Worm (Caenorhabditis elegans) whole organism, L3 larva: ENCODE measurements around the gene F26D2.13.

Experiments used
- fos-1 ChIP-seq: fragments of 150-350 bp; optimal IDR thresholded peaks from 2 replicates; lab custom pipeline; 2014; ENCODE audit warnings: missing biosample characterization, missing genetic modification characterization
- nhr-11 ChIP-seq: fragments of 150-350 bp; optimal IDR thresholded peaks from 2 replicates; lab custom pipeline; 2014; ENCODE audit warnings: missing biosample characterization, missing genetic modification characterization
- nhr-12 ChIP-seq: fragments of 150-350 bp; optimal IDR thresholded peaks from 2 replicates; lab custom pipeline; 2014; ENCODE audit warnings: missing biosample characterization, missing genetic modification characterization
- nhr-237 ChIP-seq: fragments of 150-350 bp; optimal IDR thresholded peaks from 2 replicates; lab custom pipeline; 2014; ENCODE audit warnings: missing biosample characterization, missing genetic modification characterization
- nhr-28 ChIP-seq: fragments of 150-350 bp; optimal IDR thresholded peaks from 2 replicates; lab custom pipeline; 2014; ENCODE audit warnings: missing biosample characterization, missing genetic modification characterization
- pqm-1 ChIP-seq: fragments of 150-350 bp; optimal IDR thresholded peaks from 2 replicates; lab custom pipeline; 2017; ENCODE audit warnings: missing biosample characterization, missing genetic modification characterization, inconsistent platforms
- sea-2 ChIP-seq: fragments of 150-350 bp; sonication (generic microtip); optimal IDR thresholded peaks from 4 replicates; lab custom pipeline; 2014; ENCODE audit warnings: missing biosample characterization, missing genetic modification reagents, missing genetic modification characterization
- snpc-4 ChIP-seq: fragments of 150-350 bp; optimal IDR thresholded peaks from 2 replicates; lab custom pipeline; 2014; ENCODE audit warnings: missing biosample characterization, missing genetic modification characterization
- unc-62 ChIP-seq: fragments of 150-350 bp; sonication (generic microtip); optimal IDR thresholded peaks from 4 replicates; lab custom pipeline; 2014; ENCODE audit warnings: missing biosample characterization, missing genetic modification reagents, missing genetic modification characterization

DNA sequence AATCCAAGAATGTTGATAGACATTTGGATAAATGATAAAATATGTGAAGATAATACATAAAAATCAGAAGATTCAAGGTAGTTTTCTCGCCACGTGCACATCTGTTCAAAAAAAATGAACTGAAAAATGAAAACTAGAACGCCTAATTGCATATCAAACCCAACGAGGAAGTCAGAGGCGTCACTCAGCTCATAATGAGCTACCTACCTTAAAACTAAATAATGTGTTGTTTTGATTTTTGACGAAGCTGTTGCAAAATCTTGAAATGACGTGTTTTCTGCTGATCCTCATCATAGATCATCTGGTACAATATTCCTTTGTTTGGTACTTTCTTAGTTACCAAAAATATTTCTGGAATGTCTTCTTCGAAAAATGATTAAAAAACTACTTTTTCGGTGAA is 35.5 kb upstream of the F26D2.13 start, which contains the start of gene srh-138:
- TF ChIP-seq nhr-11 (tag; lab: Kevin White, UChicago) (no peak), nhr-237 (no peak), nhr-28 (tag; lab: Kevin White, UChicago) (no peak), fos-1 (tag; lab: Kevin White, UChicago) (no peak), nhr-12 (no peak), unc-62 (no peak), sea-2 (GFP tag; lab: Kevin White, UChicago) (no peak), snpc-4 (tag; lab: Kevin White, UChicago) (no peak), pqm-1 (tag; lab: Kevin White, UChicago) (no peak)
